Fruit fly (Drosophila melanogaster): ENCODE data around the gene CG33644.

The CG33644 gene

dm6 chr2L:13547738-13548726 lies 16.1 kb downstream of the CG33644 start (continued):
- TF ChIP-seq CG8359 (GFP tag; optimal IDR thresholded peaks at IDR 0.05; ENCODE audit: borderline replicate concordance) (no peak), ATbp (GFP tag; optimal IDR thresholded peaks at IDR 0.05) (no peak), eve (GFP tag; optimal IDR thresholded peaks at IDR 0.05) (no peak), CG10147 (GFP tag; optimal IDR thresholded peaks at IDR 0.05) (peak; percentile 73), Usf (GFP tag; optimal IDR thresholded peaks at IDR 0.05) (peak; percentile 46), CG11085 (GFP tag; IDR thresholded peaks at IDR 0.05) (no peak), fd64A (GFP tag; optimal IDR thresholded peaks at IDR 0.05) (no peak), tio (GFP tag; optimal IDR thresholded peaks at IDR 0.05) (peak; percentile 45), ham (GFP tag; IDR thresholded peaks at IDR 0.05) (no peak), CG6272 (GFP tag; IDR thresholded peaks at IDR 0.05) (no peak), CG8089 (GFP tag; optimal IDR thresholded peaks at IDR 0.05) (no peak), CG7839 (tag; optimal IDR thresholded peaks at IDR 0.05) (peak; percentile 68), CG1792 (GFP tag; optimal IDR thresholded peaks at IDR 0.05) (peak; percentile 23), ato (GFP tag; IDR thresholded peaks at IDR 0.05; ENCODE audit: partially characterized antibody) (no peak), CkIIα-i1 (GFP tag; IDR thresholded peaks at IDR 0.05) (no peak), Doc3 (GFP tag; IDR thresholded peaks at IDR 0.05; ENCODE audit: partially characterized antibody) (no peak), CG15479 (GFP tag; optimal IDR thresholded peaks at IDR 0.05) (no peak), Sry-δ (GFP tag; optimal IDR thresholded peaks at IDR 0.05) (no peak), Chrac-16 (GFP tag; optimal IDR thresholded peaks at IDR 0.05) (peak; percentile 40), kay (GFP tag; optimal IDR thresholded peaks at IDR 0.05) (peak; percentile 30), MTF-1 (GFP tag; optimal IDR thresholded peaks at IDR 0.05; ENCODE audit: borderline replicate concordance) (no peak), Asciz (GFP tag; optimal IDR thresholded peaks at IDR 0.05) (no peak), CG10543 (GFP tag; optimal IDR thresholded peaks at IDR 0.05) (peak; percentile 20), Hr39 (optimal IDR thresholded peaks at IDR 0.05) (no peak), jing (GFP tag; optimal IDR thresholded peaks at IDR 0.05) (peak; percentile 15), dimm (GFP tag; IDR thresholded peaks at IDR 0.05) (no peak), Dip3 (GFP tag; optimal IDR thresholded peaks at IDR 0.05) (peak; percentile 33), stc (GFP tag; IDR thresholded peaks at IDR 0.05) (no peak), luna (GFP tag; optimal IDR thresholded peaks at IDR 0.05) (peak; percentile 23), sisA (GFP tag; IDR thresholded peaks at IDR 0.05) (peak; percentile 10; the same call in 1 of the 2 replicates), CG12219 (GFP tag; optimal IDR thresholded peaks at IDR 0.05) (no peak), Side (GFP tag; optimal IDR thresholded peaks at IDR 0.05) (peak; percentile 49), fd3F (GFP tag; optimal IDR thresholded peaks at IDR 0.05) (no peak), CG12299 (tag; optimal IDR thresholded peaks at IDR 0.05) (no peak), CG13624 (GFP tag; optimal IDR thresholded peaks at IDR 0.05) (peak; percentile 57), CG4404 (GFP tag; IDR thresholded peaks at IDR 0.05) (peak; percentile 72), gce (GFP tag; IDR thresholded peaks at IDR 0.05) (0 out of 3 replicates have a peak, but pooled peaks have one; percentile 21), trem (tag; optimal IDR thresholded peaks at IDR 0.05) (peak; percentile 9), dan (GFP tag; IDR thresholded peaks at IDR 0.05) (no peak), CG6683 (GFP tag; optimal IDR thresholded peaks at IDR 0.05) (no peak), Dll (GFP tag; IDR thresholded peaks at IDR 0.05; ENCODE audit: partially characterized antibody) (no peak), ttk (GFP tag; IDR thresholded peaks at IDR 0.05) (0 out of 2 replicates have a peak, but pooled peaks have one; percentile 35), ERR (GFP tag; optimal IDR thresholded peaks at IDR 0.05) (peak; percentile 13), CG3995 (GFP tag; optimal IDR thresholded peaks at IDR 0.05) (no peak), CG8944 (GFP tag; optimal IDR thresholded peaks at IDR 0.05) (peak; percentile 50), bcd (GFP tag; optimal IDR thresholded peaks at IDR 0.05) (peak; percentile 37), Max (GFP tag; optimal IDR thresholded peaks at IDR 0.05) (peak; percentile 27), CG12071 (GFP tag; optimal IDR thresholded peaks at IDR 0.05) (no peak), croc (GFP tag; conservative IDR thresholded peaks at IDR 0.05) (no peak)

Data from whole organism, embryonic.